Worm (Caenorhabditis elegans): ENCODE results near the gene daf-42.
"Not testable (repeated sequence)": the region's sequence is repeated elsewhere in the genome, so short reads cannot be mapped to it uniquely, and the experiment has no call there.

daf-42 gene

ce11 chrIV:7386835-7387551 lies 40.3 kb upstream of the daf-42 start (continued):
- TF ChIP-seq nhr-6 (tag; optimal IDR thresholded peaks at IDR 0.05) (no peak), nhr-23 (tag; optimal IDR thresholded peaks at IDR 0.05) (no peak), unc-55 (GFP tag; optimal IDR thresholded peaks at IDR 0.05) (peak; percentile 33), ceh-16 (tag; optimal IDR thresholded peaks at IDR 0.05) (no peak), gmeb-1 (tag; optimal IDR thresholded peaks at IDR 0.05) (no peak), lsy-2 (tag; optimal IDR thresholded peaks at IDR 0.05) (peak; percentile 31 to 65), blmp-1 (tag; optimal IDR thresholded peaks at IDR 0.05; ENCODE audit: insufficient read depth) (no peak), nhr-237 (tag; optimal IDR thresholded peaks at IDR 0.05) (no peak), ztf-11 (tag; optimal IDR thresholded peaks at IDR 0.05) (no peak), skn-1 (tag; optimal IDR thresholded peaks at IDR 0.05) (no peak), egl-27 (tag; optimal IDR thresholded peaks at IDR 0.05) (peak; percentile 53), dmd-4 (tag; optimal IDR thresholded peaks at IDR 0.05) (no peak), sma-9 (GFP tag; optimal IDR thresholded peaks at IDR 0.05) (peak; percentile 78), sma-9 (tag; optimal IDR thresholded peaks at IDR 0.05) (no peak), lin-39 (tag; optimal IDR thresholded peaks at IDR 0.05) (peak; percentile 77)

- TF ChIP-seq elt-3 (tag; optimal IDR thresholded peaks at IDR 0.05) (no peak), lin-11 (tag; optimal IDR thresholded peaks at IDR 0.05) (no peak), fos-1 (tag; optimal IDR thresholded peaks at IDR 0.05) (no peak), ztf-11 (tag; optimal IDR thresholded peaks at IDR 0.05) (no peak), ceh-16 (tag; optimal IDR thresholded peaks at IDR 0.05) (no peak), lin-13 (GFP tag; optimal IDR thresholded peaks at IDR 0.05) (no peak), sem-4 (tag; optimal IDR thresholded peaks at IDR 0.05) (no peak), ztf-1 (GFP tag; conservative IDR thresholded peaks at IDR 0.05) (no peak), ceh-82 (tag; optimal IDR thresholded peaks at IDR 0.05) (no peak)
Measured at ce11 chrIV:7381754-7382153, 35.1 kb upstream of the daf-42 start, which contains the start of gene ptp-8. Gene ptp-8 (plus strand): TSS chrIV:7382054.

- TF ChIP-seq R02D3.7 (tag; optimal IDR thresholded peaks at IDR 0.05): no peak
- no peak for TF ChIP-seq sma-9 (GFP tag; optimal IDR thresholded peaks at IDR 0.05)
- no peak for TF ChIP-seq sma-9 (tag; optimal IDR thresholded peaks at IDR 0.05)
- no peak for TF ChIP-seq ZK546.5 (tag; optimal IDR thresholded peaks at IDR 0.05)
- no peak for TF ChIP-seq nhr-11 (tag; optimal IDR thresholded peaks at IDR 0.05)
- TF ChIP-seq nhr-10 (tag; optimal IDR thresholded peaks at IDR 0.05): no peak
- no peak for TF ChIP-seq nhr-23 (tag; optimal IDR thresholded peaks at IDR 0.05)
- no peak for TF ChIP-seq ceh-16 (tag; optimal IDR thresholded peaks at IDR 0.05)
- TF ChIP-seq nhr-21 (tag; optimal IDR thresholded peaks at IDR 0.05): no peak
- no peak for TF ChIP-seq C34F6.9 (tag; optimal IDR thresholded peaks at IDR 0.05)
- no peak for TF ChIP-seq lin-39 (tag; optimal IDR thresholded peaks at IDR 0.05)
- no peak for TF ChIP-seq fos-1 (tag; optimal IDR thresholded peaks at IDR 0.05)
- TF ChIP-seq mbf-1 (tag; optimal IDR thresholded peaks at IDR 0.05): no peak
- TF ChIP-seq nhr-12 (tag; optimal IDR thresholded peaks at IDR 0.05): no peak
- no peak for TF ChIP-seq lin-11 (tag; optimal IDR thresholded peaks at IDR 0.05)
Measured at ce11 chrIV:7376511-7376910, 29.9 kb upstream of the daf-42 start, which contains the start of gene T12B3.2. Gene T12B3.2 (plus strand): TSS chrIV:7376811.

ce11 chrIV:7374847-7375246 lies 28.2 kb upstream of the daf-42 start, which contains the start of gene T12B3.3:
Gene T12B3.3 (plus strand): TSS chrIV:7375147.
- TF ChIP-seq F13H6.1 (tag; optimal IDR thresholded peaks at IDR 0.05); blmp-1 (tag; optimal IDR thresholded peaks at IDR 0.05; ENCODE audit: insufficient read depth); crh-2 (tag; optimal IDR thresholded peaks at IDR 0.05): not testable (repeated sequence)

ce11 chrIV:7365011-7365410 lies 18.4 kb upstream of the daf-42 start, which contains the start of gene Y40C5A.4:
Gene Y40C5A.4 (minus strand): TSS chrIV:7365111.
- not testable (repeated sequence) for TF ChIP-seq nhr-10 (tag; optimal IDR thresholded peaks at IDR 0.05); ztf-1 (GFP tag; conservative IDR thresholded peaks at IDR 0.05); C34F6.9 (tag; optimal IDR thresholded peaks at IDR 0.05)
